Fruit fly (Drosophila melanogaster) whole organism, prepupa: ENCODE measurements around the gene Axs.
A peak's percentile ranks its signal among the peaks of the same experiment; 100 is the strongest.

ENCODE experiments used
- Blimp-1 ChIP-seq: fragments of 200-800 bp; sonication (Bioruptor generic); optimal IDR thresholded peaks from 3 replicates; lab custom pipeline; 2017; ENCODE audit warnings: missing biosample characterization, missing genetic modification characterization, mild to moderate bottlenecking, moderate library complexity, missing genetic modification reagents
- CG10631 ChIP-seq: fragments of 200-800 bp; sonication (Bioruptor generic); optimal IDR thresholded peaks from 2 replicates; lab custom pipeline; 2016; ENCODE audit warnings: missing biosample characterization, missing genetic modification characterization
- CG10669 ChIP-seq: fragments of 200-800 bp; sonication (Bioruptor generic); optimal IDR thresholded peaks from 3 replicates; lab custom pipeline; 2018; ENCODE audit warnings: missing biosample characterization, mild to moderate bottlenecking, missing genetic modification characterization, moderate library complexity
- CG11294 ChIP-seq: fragments of 200-800 bp; sonication (Bioruptor generic); IDR thresholded peaks from 2 replicates; pipeline ENCODE4 v1.3.6; 2022; ENCODE audit warnings: missing biosample characterization, missing genetic modification characterization
- CG11902 ChIP-seq: fragments of 200-800 bp; sonication (Bioruptor generic); optimal IDR thresholded peaks from 3 replicates; lab custom pipeline; 2016; ENCODE audit warnings: missing biosample characterization, missing genetic modification characterization
- CG15336 ChIP-seq: fragments of 200-800 bp; sonication (Bioruptor generic); IDR thresholded peaks from 2 replicates; pipeline ENCODE4 v1.3.6; 2022; ENCODE audit warnings: missing biosample characterization, missing genetic modification characterization
- CG31627 ChIP-seq: fragments of 200-800 bp; sonication (Bioruptor generic); optimal IDR thresholded peaks from 3 replicates; lab custom pipeline; 2016; ENCODE audit warnings: missing biosample characterization, missing genetic modification characterization
- CG32006 ChIP-seq: fragments of 200-800 bp; sonication (Bioruptor generic); optimal IDR thresholded peaks from 3 replicates; lab custom pipeline; 2017; ENCODE audit warnings: missing biosample characterization, mild to moderate bottlenecking, missing genetic modification characterization
- CG34406 ChIP-seq: fragments of 200-800 bp; sonication (Bioruptor generic); optimal IDR thresholded peaks from 3 replicates; lab custom pipeline; 2016; ENCODE audit warnings: missing biosample characterization, missing genetic modification characterization
- CG3919 ChIP-seq: fragments of 200-800 bp; sonication (Bioruptor generic); optimal IDR thresholded peaks from 3 replicates; lab custom pipeline; 2016; ENCODE audit warnings: missing biosample characterization, missing genetic modification characterization
- CG4318 ChIP-seq: fragments of 200-800 bp; sonication (Bioruptor generic); optimal IDR thresholded peaks from 3 replicates; lab custom pipeline; 2017; ENCODE audit warnings: missing biosample characterization, mild to moderate bottlenecking, missing genetic modification characterization
- CG6276 ChIP-seq: fragments of 200-800 bp; sonication (Bioruptor generic); optimal IDR thresholded peaks from 2 replicates; lab custom pipeline; 2017; ENCODE audit warnings: missing biosample characterization, mild to moderate bottlenecking, missing genetic modification characterization
- CG6808 ChIP-seq: fragments of 200-800 bp; sonication (Bioruptor generic); optimal IDR thresholded peaks from 3 replicates; lab custom pipeline; 2017; ENCODE audit warnings: missing biosample characterization, missing genetic modification characterization, mild to moderate bottlenecking, moderate library complexity, missing genetic modification reagents
- CG6854 ChIP-seq: fragments of 200-800 bp; sonication (Bioruptor generic); optimal IDR thresholded peaks from 2 replicates; lab custom pipeline; 2017; ENCODE audit warnings: missing biosample characterization, mild to moderate bottlenecking, missing genetic modification characterization
- CG7368 ChIP-seq: fragments of 200-800 bp; sonication (Bioruptor generic); optimal IDR thresholded peaks from 3 replicates; lab custom pipeline; 2016; ENCODE audit warnings: missing biosample characterization, missing genetic modification characterization
- Eip75B ChIP-seq: fragments of 200-800 bp; sonication (Bioruptor generic); optimal IDR thresholded peaks from 3 replicates; lab custom pipeline; 2016; ENCODE audit warnings: missing biosample characterization, missing genetic modification characterization
- Eip78C ChIP-seq: fragments of 200-800 bp; sonication (Bioruptor generic); peaks from one replicate; lab custom pipeline; 2016; ENCODE audit warnings: missing biosample characterization, missing genetic modification characterization
- Eip93F ChIP-seq: fragments of 200-800 bp; sonication (Bioruptor generic); optimal IDR thresholded peaks from 2 replicates; lab custom pipeline; 2016; ENCODE audit warnings: missing biosample characterization, mild to moderate bottlenecking, missing genetic modification characterization
- Ets21C ChIP-seq: fragments of 200-800 bp; sonication (Bioruptor generic); optimal IDR thresholded peaks from 3 replicates; lab custom pipeline; 2016; ENCODE audit warnings: missing biosample characterization, missing genetic modification characterization
- Ets96B ChIP-seq: fragments of 200-800 bp; optimal IDR thresholded peaks from 2 replicates; lab custom pipeline; 2019; ENCODE audit warnings: missing biosample characterization, mild to moderate bottlenecking, missing genetic modification characterization, moderate library complexity
- Gug ChIP-seq: fragments of 200-800 bp; sonication (Bioruptor generic); IDR thresholded peaks from 2 replicates; pipeline ENCODE4 v1.3.6; 2022; ENCODE audit warnings: missing biosample characterization, missing genetic modification characterization
- Hr38 ChIP-seq: sonication (Bioruptor generic); optimal IDR thresholded peaks from 2 replicates; lab custom pipeline; 2016; ENCODE audit warnings: missing biosample characterization, missing genetic modification characterization
- Hr39 ChIP-seq: fragments of 200-800 bp; sonication (Bioruptor generic); optimal IDR thresholded peaks from 2 replicates; lab custom pipeline; 2016; ENCODE audit warnings: missing biosample characterization, missing genetic modification characterization
- Lpt ChIP-seq: fragments of 200-800 bp; sonication (Bioruptor generic); optimal IDR thresholded peaks from 3 replicates; lab custom pipeline; 2016; ENCODE audit warnings: missing biosample characterization, missing genetic modification characterization
- Sox14 ChIP-seq: fragments of 200-800 bp; sonication (Bioruptor generic); optimal IDR thresholded peaks from 3 replicates; lab custom pipeline; 2016; ENCODE audit warnings: missing biosample characterization, missing genetic modification characterization
- Sox15 ChIP-seq: fragments of 200-800 bp; sonication (Bioruptor generic); optimal IDR thresholded peaks from 3 replicates; lab custom pipeline; 2016; ENCODE audit warnings: missing biosample characterization, missing genetic modification characterization
- achi ChIP-seq: fragments of 200-800 bp; sonication (Bioruptor generic); optimal IDR thresholded peaks from 3 replicates; lab custom pipeline; 2016; ENCODE audit warnings: missing biosample characterization, missing genetic modification characterization
- acj6 ChIP-seq: fragments of 200-800 bp; sonication (Bioruptor generic); optimal IDR thresholded peaks from 3 replicates; lab custom pipeline; 2016; ENCODE audit warnings: missing biosample characterization, missing genetic modification characterization
- cyc ChIP-seq: fragments of 200-800 bp; sonication (Bioruptor generic); optimal IDR thresholded peaks from 3 replicates; lab custom pipeline; 2016; ENCODE audit warnings: missing biosample characterization, missing genetic modification characterization
- dac ChIP-seq: fragments of 200-800 bp; sonication (Bioruptor generic); optimal IDR thresholded peaks from 2 replicates; lab custom pipeline; 2017; ENCODE audit warnings: missing biosample characterization, mild to moderate bottlenecking, missing genetic modification characterization
- esn ChIP-seq: fragments of 200-800 bp; sonication (Bioruptor generic); optimal IDR thresholded peaks from 2 replicates; lab custom pipeline; 2016; ENCODE audit warnings: missing biosample characterization, mild to moderate bottlenecking, missing genetic modification characterization, moderate library complexity
- fd59A ChIP-seq: fragments of 200-800 bp; sonication (Bioruptor generic); optimal IDR thresholded peaks from 2 replicates; lab custom pipeline; 2017; ENCODE audit warnings: missing biosample characterization, mild to moderate bottlenecking, missing genetic modification characterization, missing genetic modification reagents
- fd85E ChIP-seq: fragments of 200-800 bp; sonication (Bioruptor generic); optimal IDR thresholded peaks from 3 replicates; lab custom pipeline; 2016; ENCODE audit warnings: missing biosample characterization, missing genetic modification characterization
- lz ChIP-seq: fragments of 200-800 bp; sonication (Bioruptor generic); optimal IDR thresholded peaks from 3 replicates; lab custom pipeline; 2016; ENCODE audit warnings: missing biosample characterization, missing genetic modification characterization
- salr ChIP-seq, 2 experiments: fragments of 200-800 bp; sonication (Bioruptor generic); optimal IDR thresholded peaks; 3 replicates each; lab custom pipeline; 2016 to 2018; ENCODE audit warnings: missing biosample characterization in 2 of 2, missing genetic modification characterization in 2 of 2, mild to moderate bottlenecking in 1 of 2
- spab ChIP-seq: fragments of 200-800 bp; sonication (Bioruptor generic); optimal IDR thresholded peaks from 2 replicates; lab custom pipeline; 2017; ENCODE audit warnings: missing biosample characterization, mild to moderate bottlenecking, missing genetic modification characterization, missing genetic modification reagents
- ss ChIP-seq, 2 experiments: fragments of 200-800 bp; sonication (Bioruptor generic); optimal IDR thresholded peaks; 2 replicates in 1 of 2; 3 replicates in 1 of 2; lab custom pipeline; 2017 to 2018; ENCODE audit warnings: mild to moderate bottlenecking in 2 of 2, missing biosample characterization in 2 of 2, missing genetic modification characterization in 2 of 2, moderate library complexity in 1 of 2
- topi ChIP-seq: fragments of 200-800 bp; sonication (Bioruptor generic); optimal IDR thresholded peaks from 3 replicates; lab custom pipeline; 2016; ENCODE audit warnings: missing biosample characterization, missing genetic modification characterization
- vri ChIP-seq: fragments of 200-800 bp; sonication (Bioruptor generic); optimal IDR thresholded peaks from 3 replicates; lab custom pipeline; 2016; ENCODE audit warnings: missing biosample characterization, mild to moderate bottlenecking, missing genetic modification characterization

Gene Axs

DNA sequence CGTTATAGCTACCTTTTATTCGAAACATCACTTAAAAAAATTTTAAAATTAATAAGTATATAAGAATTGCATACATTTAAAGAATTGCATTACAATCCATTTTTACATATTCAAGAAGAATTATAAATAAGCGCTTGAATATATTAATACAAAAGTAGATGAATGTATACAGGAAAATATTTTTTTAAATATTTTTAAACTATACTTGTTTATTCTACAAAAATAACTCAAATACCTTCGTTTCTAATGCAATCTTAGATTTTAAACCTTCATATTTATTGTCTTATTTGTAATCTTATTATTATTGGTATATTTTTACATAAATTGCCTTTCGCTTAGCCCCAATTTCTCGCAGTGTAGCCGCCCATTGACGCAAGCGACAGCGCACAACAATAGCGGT, 6.5 kb downstream of the Axs start (continued):
- TF ChIP-seq Hr38 (GFP tag; lab: Kevin White, UChicago) (no peak), fd85E (GFP tag; lab: Kevin White, UChicago) (no peak), CG6854 (GFP tag; lab: Kevin White, UChicago) (no peak), Hr39 (GFP tag; lab: Kevin White, UChicago) (no peak), CG10669 (GFP tag; lab: Kevin White, UChicago) (no peak), lz (no peak), topi (GFP tag; lab: Kevin White, UChicago) (no peak), Gug (GFP tag; lab: Robert Waterston, UW) (no peak), acj6 (GFP tag; lab: Kevin White, UChicago) (peak; percentile 20), CG31627 (GFP tag; lab: Kevin White, UChicago) (no peak), Ets96B (tag; lab: Kevin White, UChicago) (no peak), Lpt (no peak), CG11294 (GFP tag; lab: Robert Waterston, UW) (no peak), Eip75B (GFP tag; lab: Kevin White, UChicago) (no peak), CG3919 (GFP tag; lab: Kevin White, UChicago) (peak; percentile 13), Ets21C (no peak), salr (GFP tag; optimal IDR thresholded peaks at IDR 0.05; lab: Kevin White, UChicago) (peak in 1 of 2 experiments; percentile 24), CG6808 (GFP tag; lab: Kevin White, UChicago) (no peak), CG11902 (GFP tag; lab: Kevin White, UChicago) (no peak), Eip78C (GFP tag; lab: Kevin White, UChicago) (peak; percentile 62), fd59A (no peak), CG15336 (GFP tag; lab: Robert Waterston, UW) (peak; percentile 49), Sox15 (GFP tag; lab: Kevin White, UChicago) (no peak), dac (GFP tag; lab: Kevin White, UChicago) (no peak), Sox14 (no peak), CG10631 (GFP tag; lab: Kevin White, UChicago) (peak; percentile 17), achi (GFP tag; lab: Kevin White, UChicago) (peak; percentile 38), CG34406 (peak; percentile 45), esn (peak; percentile 37), CG7368 (GFP tag; lab: Kevin White, UChicago) (no peak), Blimp-1 (no peak), spab (GFP tag; lab: Kevin White, UChicago) (no peak), ss (GFP tag; optimal IDR thresholded peaks at IDR 0.05; lab: Kevin White, UChicago) (no peak), CG32006 (GFP tag; lab: Kevin White, UChicago) (peak; percentile 53), Eip93F (GFP tag; lab: Kevin White, UChicago) (no peak), CG6276 (GFP tag; lab: Kevin White, UChicago) (no peak)

DNA sequence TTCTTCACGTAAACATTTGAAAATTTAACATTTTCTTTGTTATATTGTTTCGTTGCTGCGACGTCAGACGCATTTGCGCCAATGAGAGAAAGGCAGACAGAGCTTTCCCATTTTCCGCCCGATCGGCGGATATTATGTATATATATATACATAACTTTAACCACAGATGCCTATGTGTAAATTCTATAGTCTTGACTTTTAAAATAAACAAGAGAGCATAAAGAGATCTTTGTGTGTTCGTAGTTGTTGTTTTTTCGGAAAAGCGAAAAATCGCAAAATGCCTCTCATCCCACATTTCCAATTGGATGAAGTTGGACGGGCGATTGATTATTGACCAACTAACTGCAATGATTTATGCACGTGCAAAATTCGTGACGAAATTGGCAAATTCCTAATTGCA, 7.0 kb downstream of the Axs start, which contains the start of gene CG13012:
Gene CG13012 (minus strand): TSS at position 101 of the 400 bp plus-strand sequence.
- TF ChIP-seq Eip78C (GFP tag; lab: Kevin White, UChicago) (peak; percentile 52), CG31627 (GFP tag; lab: Kevin White, UChicago) (no peak)

DNA sequence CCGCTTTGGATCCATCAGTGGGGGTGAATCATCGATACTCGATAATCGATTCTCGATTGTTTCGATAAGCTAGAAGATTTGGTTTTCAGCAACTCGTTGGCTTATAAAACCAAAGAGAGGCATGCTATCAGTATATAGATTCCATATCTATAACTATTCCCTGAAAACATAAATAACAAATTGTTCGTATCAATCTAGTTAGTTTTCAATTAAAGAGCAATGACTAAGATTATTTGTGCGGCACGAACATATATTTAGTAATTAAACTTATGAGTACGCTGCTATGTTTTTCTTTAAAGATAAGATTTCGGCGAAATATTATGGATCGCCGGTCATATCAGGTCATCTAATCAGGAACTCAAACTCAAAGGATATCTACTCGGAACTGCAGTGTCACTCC, 9.2 kb downstream of the Axs start:
- TF ChIP-seq CG4318 (GFP tag; lab: Kevin White, UChicago) (no peak), fd85E (GFP tag; lab: Kevin White, UChicago) (no peak), Blimp-1 (no peak), vri (GFP tag; lab: Kevin White, UChicago) (no peak), dac (GFP tag; lab: Kevin White, UChicago) (no peak), CG15336 (GFP tag; lab: Robert Waterston, UW) (no peak), cyc (no peak)
